Fruit fly (Drosophila melanogaster): ENCODE data around the gene Ada2b.

Gene Ada2b

dm6 chr3R:8240302-8240682 is at the start of gene Ada2b:
Gene Ada2b, minus strand, starts transcription at chr3R:8240515.
- TF ChIP-seq ftz-f1 (GFP tag; optimal IDR thresholded peaks at IDR 0.05) (no peak), shn (GFP tag; optimal IDR thresholded peaks at IDR 0.05) (no peak), mam (GFP tag; optimal IDR thresholded peaks at IDR 0.05) (no peak), CG10543 (GFP tag; optimal IDR thresholded peaks at IDR 0.05) (no peak), Gug (GFP tag; IDR thresholded peaks at IDR 0.05) (no peak; the same call in 3 of the 4 replicates), GATAe (GFP tag; conservative IDR thresholded peaks at IDR 0.05) (no peak), CkIIα-i1 (GFP tag; IDR thresholded peaks at IDR 0.05) (no peak), Sry-δ (GFP tag; optimal IDR thresholded peaks at IDR 0.05) (peak; percentile 18), usp (GFP tag; optimal IDR thresholded peaks at IDR 0.05) (no peak), h (optimal IDR thresholded peaks at IDR 0.05) (no peak), Awh (GFP tag; IDR thresholded peaks at IDR 0.05) (no peak), CG4424 (GFP tag; optimal IDR thresholded peaks at IDR 0.05) (no peak), Mrtf (GFP tag; IDR thresholded peaks at IDR 0.05) (no peak), Hr39 (optimal IDR thresholded peaks at IDR 0.05) (no peak), ind (GFP tag; optimal IDR thresholded peaks at IDR 0.05) (no peak), sisA (GFP tag; IDR thresholded peaks at IDR 0.05) (no peak), CG7786 (GFP tag; optimal IDR thresholded peaks at IDR 0.05) (no peak), seq (GFP tag; IDR thresholded peaks at IDR 0.05) (no peak), pum (GFP tag; optimal IDR thresholded peaks at IDR 0.05) (no peak), dimm (GFP tag; IDR thresholded peaks at IDR 0.05) (no peak), D19B (GFP tag; optimal IDR thresholded peaks at IDR 0.05) (no peak), BEAF-32 (GFP tag; optimal IDR thresholded peaks at IDR 0.05) (peak; percentile 58), Hr51 (GFP tag; optimal IDR thresholded peaks at IDR 0.05) (no peak), CG7963 (GFP tag; IDR thresholded peaks at IDR 0.05; ENCODE audit: partially characterized antibody) (0 out of 3 replicates have a peak, but pooled peaks have one; percentile 23), Dref (GFP tag; IDR thresholded peaks at IDR 0.05) (no peak), crc (GFP tag; optimal IDR thresholded peaks at IDR 0.05) (no peak), Vsx1 (GFP tag; optimal IDR thresholded peaks at IDR 0.05) (no peak), CG15514 (GFP tag; optimal IDR thresholded peaks at IDR 0.05) (peak; percentile 99), cg (GFP tag; optimal IDR thresholded peaks at IDR 0.05) (peak; percentile 86), Lim3 (GFP tag; IDR thresholded peaks at IDR 0.05) (no peak), Ssrp (tag; optimal IDR thresholded peaks at IDR 0.05) (no peak), Atf3 (GFP tag; optimal IDR thresholded peaks at IDR 0.05) (no peak), Sry-β (GFP tag; optimal IDR thresholded peaks at IDR 0.05) (peak; percentile 93), oc (tag; optimal IDR thresholded peaks at IDR 0.05) (no peak), CG34224 (GFP tag; IDR thresholded peaks at IDR 0.05; ENCODE audit: partially characterized antibody) (no peak), CG4617 (GFP tag; optimal IDR thresholded peaks at IDR 0.05; ENCODE audit: borderline replicate concordance) (peak; percentile 92), twi (tag; optimal IDR thresholded peaks at IDR 0.05) (no peak), cwo (GFP tag; optimal IDR thresholded peaks at IDR 0.05) (no peak), CG17802 (tag; optimal IDR thresholded peaks at IDR 0.05) (no peak), CG10654 (GFP tag; optimal IDR thresholded peaks at IDR 0.05) (no peak), CG11093 (GFP tag; IDR thresholded peaks at IDR 0.05) (no peak), Hr3 (GFP tag; optimal IDR thresholded peaks at IDR 0.05) (no peak), CG10321 (GFP tag; IDR thresholded peaks at IDR 0.05) (no peak), CG9797 (GFP tag; optimal IDR thresholded peaks at IDR 0.05) (peak; percentile 86), sc (optimal IDR thresholded peaks at IDR 0.05) (no peak), sc (GFP tag; optimal IDR thresholded peaks at IDR 0.05) (no peak), slp2 (GFP tag; optimal IDR thresholded peaks at IDR 0.05) (no peak), rib (GFP tag; IDR thresholded peaks at IDR 0.05) (peak; percentile 32; the same call in 1 of the 2 replicates), Spps (tag; optimal IDR thresholded peaks at IDR 0.05) (no peak), odd (GFP tag; optimal IDR thresholded peaks at IDR 0.05) (no peak), gfzf (GFP tag; optimal IDR thresholded peaks at IDR 0.05) (peak; percentile 68), ci (GFP tag; IDR thresholded peaks at IDR 0.05) (no peak), Rx (GFP tag; IDR thresholded peaks at IDR 0.05) (no peak)

Measured in whole organism, embryonic.